Fruit fly (Drosophila melanogaster) whole organism, wandering third instar larva: ENCODE results near the gene CG3097.

Experiments
- CG32264 ChIP-seq: fragments of 200-800 bp; sonication (Bioruptor generic); optimal IDR thresholded peaks from 2 replicates; lab custom pipeline; 2016; ENCODE audit warnings: missing biosample characterization, missing genetic modification characterization
- CrebA ChIP-seq: fragments of 200-800 bp; sonication (Bioruptor generic); optimal IDR thresholded peaks from 2 replicates; lab custom pipeline; 2016; ENCODE audit warnings: missing biosample characterization, mild to moderate bottlenecking, missing genetic modification characterization, borderline replicate concordance
- Dfd ChIP-seq: fragments of >200 bp; optimal IDR thresholded peaks from 2 replicates; lab custom pipeline; 2017; ENCODE audit warnings: missing biosample characterization, missing genetic modification characterization
- Dif ChIP-seq: fragments of 200-275, 200-300 bp; sonication (Bioruptor generic); optimal IDR thresholded peaks from 2 replicates; lab custom pipeline; 2018; ENCODE audit warnings: missing biosample characterization, missing genetic modification characterization; ENCODE audit not compliant: partially characterized antibody
- GATAd ChIP-seq: sonication (Bioruptor generic); optimal IDR thresholded peaks from 2 replicates; lab custom pipeline; 2016; ENCODE audit warnings: missing biosample characterization, missing genetic modification characterization
- HLH106 ChIP-seq: fragments of 200-800 bp; optimal IDR thresholded peaks from 3 replicates; lab custom pipeline; 2019; ENCODE audit warnings: missing biosample characterization, mild to moderate bottlenecking, missing genetic modification characterization, moderate library complexity
- Hr83 ChIP-seq: fragments of 200-300 bp; sonication (Bioruptor generic); optimal IDR thresholded peaks from 2 replicates; lab custom pipeline; 2016; ENCODE audit warnings: missing biosample characterization, mild to moderate bottlenecking, missing genetic modification characterization, moderate library complexity; ENCODE audit not compliant: poor library complexity, severe bottlenecking
- Jra ChIP-seq: sonication (Bioruptor generic); optimal IDR thresholded peaks from 2 replicates; lab custom pipeline; 2016; ENCODE audit warnings: missing biosample characterization, missing genetic modification characterization
- Myc ChIP-seq: fragments of >200 bp; optimal IDR thresholded peaks from 2 replicates; lab custom pipeline; 2017
- N ChIP-seq: fragments of >200 bp; optimal IDR thresholded peaks from 2 replicates; lab custom pipeline; 2018; ENCODE audit warnings: missing biosample characterization, missing external identifiers, missing genetic modification characterization
- OdsH ChIP-seq: fragments of 200-800 bp; sonication (Bioruptor generic); optimal IDR thresholded peaks from 2 replicates; lab custom pipeline; 2016; ENCODE audit warnings: missing biosample characterization, mild to moderate bottlenecking, missing genetic modification characterization
- Rel ChIP-seq, 2 experiments: fragments of 200-800 bp; sonication (Bioruptor generic) in 1 of 2; optimal IDR thresholded peaks; 2 replicates in 1 of 2; 3 replicates in 1 of 2; lab custom pipeline; 2016 to 2019; ENCODE audit warnings: mild to moderate bottlenecking in 2 of 2, missing biosample characterization in 2 of 2, missing genetic modification characterization in 2 of 2, moderate library complexity in 1 of 2
- Sp1 ChIP-seq: fragments of 200-800 bp; sonication (Bioruptor generic); optimal IDR thresholded peaks from 3 replicates; lab custom pipeline; 2019; ENCODE audit warnings: missing biosample characterization, mild to moderate bottlenecking, missing genetic modification characterization, moderate library complexity
- br ChIP-seq: fragments of 200-800 bp; sonication (Bioruptor generic); optimal IDR thresholded peaks from 2 replicates; lab custom pipeline; 2016; ENCODE audit warnings: missing biosample characterization, missing genetic modification characterization
- dl ChIP-seq, 2 experiments: fragments of 175-275, 200-275 bp in 1 of 2; fragments of 200-275 bp in 1 of 2; sonication (Bioruptor generic); optimal IDR thresholded peaks; lab custom pipeline; 2018; ENCODE audit warnings: mild to moderate bottlenecking in 2 of 2, missing biosample characterization in 2 of 2, missing genetic modification characterization in 2 of 2, moderate library complexity in 2 of 2; ENCODE audit not compliant: partially characterized antibody in 2 of 2, insufficient read depth in 1 of 2
- dsf ChIP-seq: sonication (Bioruptor generic); optimal IDR thresholded peaks from 2 replicates; lab custom pipeline; 2016; ENCODE audit warnings: missing biosample characterization, missing genetic modification characterization, borderline replicate concordance
- foxo ChIP-seq, 2 experiments: fragments of 200-800 bp; sonication (Bioruptor generic); optimal IDR thresholded peaks; 2 replicates in 1 of 2; 3 replicates in 1 of 2; lab custom pipeline; 2016 to 2017; ENCODE audit warnings: missing biosample characterization in 2 of 2, missing genetic modification characterization in 2 of 2
- fru ChIP-seq: fragments of 200-800 bp; sonication (Bioruptor generic); optimal IDR thresholded peaks from 3 replicates; lab custom pipeline; 2016; ENCODE audit warnings: missing biosample characterization, mild to moderate bottlenecking, missing genetic modification characterization
- h ChIP-seq: fragments of 200-800 bp; sonication (Bioruptor generic); optimal IDR thresholded peaks from 3 replicates; lab custom pipeline; 2016; ENCODE audit warnings: missing biosample characterization, mild to moderate bottlenecking, missing genetic modification characterization
- lola ChIP-seq: fragments of >200 bp; optimal IDR thresholded peaks from 2 replicates; lab custom pipeline; 2017; ENCODE audit warnings: missing biosample characterization, missing genetic modification characterization
- pan ChIP-seq: fragments of >200 bp; optimal IDR thresholded peaks from 2 replicates; lab custom pipeline; 2017
- rgr ChIP-seq: fragments of 200-800 bp; sonication (Bioruptor generic); optimal IDR thresholded peaks from 3 replicates; lab custom pipeline; 2016; ENCODE audit warnings: missing biosample characterization, mild to moderate bottlenecking, missing genetic modification characterization
- sage ChIP-seq: fragments of 200-800 bp; sonication (Bioruptor generic); optimal IDR thresholded peaks from 2 replicates; lab custom pipeline; 2016; ENCODE audit warnings: missing biosample characterization, mild to moderate bottlenecking, missing genetic modification characterization
- sv ChIP-seq: fragments of 200-800 bp; sonication (Bioruptor generic); optimal IDR thresholded peaks from 3 replicates; lab custom pipeline; 2016; ENCODE audit warnings: missing biosample characterization, missing genetic modification characterization
- tai ChIP-seq: sonication (Bioruptor generic); optimal IDR thresholded peaks from 2 replicates; lab custom pipeline; 2016; ENCODE audit warnings: missing biosample characterization, missing genetic modification characterization
- usp ChIP-seq: fragments of >200 bp; optimal IDR thresholded peaks from 2 replicates; lab custom pipeline; 2017; ENCODE audit warnings: missing biosample characterization, missing genetic modification characterization
- woc ChIP-seq: sonication (Bioruptor generic); optimal IDR thresholded peaks from 2 replicates; lab custom pipeline; 2016; ENCODE audit warnings: missing biosample characterization, mild to moderate bottlenecking, missing genetic modification characterization

CG3097 gene

dm6 chrX:5770730-5771181 is at the start of gene CG3097:
Gene CG3097 (minus strand): TSS chrX:5770780.
- TF ChIP-seq woc (no peak), Dfd (GFP tag; lab: Kevin White, UChicago) (no peak), GATAd (GFP tag; lab: Kevin White, UChicago) (no peak), OdsH (GFP tag; lab: Kevin White, UChicago) (no peak)

- no peak for TF ChIP-seq dl (GFP tag; optimal IDR thresholded peaks at IDR 0.05; lab: Kevin White, UChicago; ENCODE audit: insufficient read depth in 1 of 2, partially characterized antibody in 2 of 2)
- TF ChIP-seq Dfd (GFP tag; lab: Kevin White, UChicago) = no peak
- peak; percentile 2 for TF ChIP-seq h
- TF ChIP-seq Rel (GFP tag; optimal IDR thresholded peaks at IDR 0.05; lab: Kevin White, UChicago) = no peak
- no peak for TF ChIP-seq Rel (tag; optimal IDR thresholded peaks at IDR 0.05; lab: Kevin White, UChicago)
- TF ChIP-seq pan (lab: Kevin White, UChicago) = no peak
- TF ChIP-seq HLH106 (tag; lab: Kevin White, UChicago) = peak; percentile 11
- TF ChIP-seq sage (GFP tag; lab: Kevin White, UChicago) = no peak
- peak in 1 of 2 experiments; percentile 31 for TF ChIP-seq foxo (GFP tag; optimal IDR thresholded peaks at IDR 0.05; lab: Kevin White, UChicago)
- no peak for TF ChIP-seq rgr (GFP tag; lab: Kevin White, UChicago)
- TF ChIP-seq sv (GFP tag; lab: Kevin White, UChicago) = no peak
- TF ChIP-seq Dif (GFP tag; lab: Kevin White, UChicago) = no peak
- TF ChIP-seq CG32264 (GFP tag; lab: Kevin White, UChicago) = no peak
- TF ChIP-seq fru (GFP tag; lab: Kevin White, UChicago) = peak; percentile 1
- no peak for TF ChIP-seq CrebA
These were observed 49.4 kb upstream of the CG3097 start for dm6 chrX:5819972-5820371.

DNA sequence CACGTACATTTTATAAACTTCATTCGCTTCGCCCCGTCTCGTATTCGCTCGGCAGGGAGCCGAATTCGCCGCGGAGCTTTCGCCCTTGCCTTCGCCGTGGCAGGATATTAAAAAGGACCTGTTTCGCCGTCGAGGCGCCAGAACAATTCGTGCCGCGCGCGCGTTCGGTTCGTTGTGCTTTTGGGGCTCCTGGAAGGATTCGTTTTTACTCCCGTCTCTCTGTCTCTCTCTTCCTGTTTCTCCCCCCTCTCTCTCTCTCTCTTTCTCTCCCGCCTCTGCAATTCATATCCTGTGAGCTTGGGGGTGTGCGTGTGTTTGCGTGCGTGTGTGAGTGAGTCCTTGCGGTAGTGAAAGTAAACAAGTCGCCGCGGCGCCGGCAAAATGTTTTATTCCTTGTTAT is 47.8 kb upstream of the CG3097 start, which contains the start of gene CG15765:
Gene CG15765 (plus strand): TSS at position 132 of the 400 bp plus-strand sequence.
- TF ChIP-seq dsf (GFP tag; lab: Kevin White, UChicago) = no peak
- TF ChIP-seq Sp1 = no peak
- TF ChIP-seq woc = no peak
- no peak for TF ChIP-seq h
- no peak for TF ChIP-seq usp

dm6 chrX:5817191-5817590 is 46.6 kb upstream of the CG3097 start:
- peak; percentile 63 for TF ChIP-seq Myc (lab: Kevin White, UChicago)
- no peak for TF ChIP-seq HLH106 (tag; lab: Kevin White, UChicago)
- TF ChIP-seq Dif (GFP tag; lab: Kevin White, UChicago) = no peak

DNA sequence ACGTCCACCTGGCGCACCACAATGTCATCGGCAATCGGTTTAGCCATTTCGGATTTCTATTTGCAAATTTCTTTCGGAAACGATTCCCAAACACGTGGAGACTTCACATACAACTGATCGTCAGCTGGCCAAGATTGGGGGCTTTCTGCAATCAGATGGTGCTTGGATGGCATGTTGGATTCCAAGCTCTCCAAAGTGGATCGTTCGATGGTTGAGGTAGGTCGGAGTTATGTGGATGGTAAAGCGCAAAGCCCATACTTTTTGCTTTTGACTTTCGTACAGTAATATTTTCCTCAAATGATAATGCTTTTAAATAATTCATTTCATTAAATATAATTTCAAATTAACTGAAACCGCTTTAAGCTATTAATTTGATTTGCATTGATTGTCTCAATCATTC is 45.1 kb upstream of the CG3097 start, which contains the start of gene AgmNAT:
Gene AgmNAT (minus strand): TSS at position 101 of the 400 bp plus-strand sequence.
- TF ChIP-seq Hr83 (GFP tag; lab: Kevin White, UChicago) (no peak), h (no peak), Rel (GFP tag; optimal IDR thresholded peaks at IDR 0.05; lab: Kevin White, UChicago) (no peak), Rel (tag; optimal IDR thresholded peaks at IDR 0.05; lab: Kevin White, UChicago) (no peak), pan (lab: Kevin White, UChicago) (no peak), CrebA (no peak), lola (no peak), foxo (GFP tag; optimal IDR thresholded peaks at IDR 0.05; lab: Kevin White, UChicago) (no peak), CG32264 (GFP tag; lab: Kevin White, UChicago) (no peak), OdsH (GFP tag; lab: Kevin White, UChicago) (no peak), rgr (GFP tag; lab: Kevin White, UChicago) (no peak), dsf (GFP tag; lab: Kevin White, UChicago) (no peak), Jra (GFP tag; lab: Kevin White, UChicago) (no peak)

- TF ChIP-seq Sp1 (no peak), br (GFP tag; lab: Kevin White, UChicago) (no peak), sv (GFP tag; lab: Kevin White, UChicago) (no peak), Hr83 (GFP tag; lab: Kevin White, UChicago) (no peak), dl (GFP tag; optimal IDR thresholded peaks at IDR 0.05; lab: Kevin White, UChicago; ENCODE audit: insufficient read depth in 1 of 2, partially characterized antibody in 2 of 2) (no peak), N (no peak), woc (no peak), tai (GFP tag; lab: Kevin White, UChicago) (no peak)
These were observed 42.3 kb upstream of the CG3097 start, which contains the start of gene CG44329 for dm6 chrX:5812877-5813276. Gene CG44329 (minus strand): TSS chrX:5812977.
